Fruit fly (Drosophila melanogaster): ENCODE results near the gene Icmt.

- no peak for TF ChIP-seq Mnt (GFP tag; optimal IDR thresholded peaks at IDR 0.05)
- TF ChIP-seq kay (GFP tag; ENCODE audit: borderline replicate concordance): no peak
- no peak for TF ChIP-seq CG7101 (tag; optimal IDR thresholded peaks at IDR 0.05)
- no peak for TF ChIP-seq Hr96 (GFP tag; optimal IDR thresholded peaks at IDR 0.05)
- no peak for TF ChIP-seq tj (GFP tag; optimal IDR thresholded peaks at IDR 0.05)
- no peak for TF ChIP-seq CG12768 (GFP tag; optimal IDR thresholded peaks at IDR 0.05)
- no peak for TF ChIP-seq CG14711 (tag; optimal IDR thresholded peaks at IDR 0.05)
- TF ChIP-seq CG1620 (GFP tag; optimal IDR thresholded peaks at IDR 0.05): no peak
- TF ChIP-seq CG5204 (GFP tag; optimal IDR thresholded peaks at IDR 0.05): no peak
- TF ChIP-seq cic (GFP tag; optimal IDR thresholded peaks at IDR 0.05): no peak
- TF ChIP-seq bab1 (GFP tag; optimal IDR thresholded peaks at IDR 0.05): no peak
Observed at dm6 chr3L:12972259-12972658, 45.8 kb upstream of the Icmt start, which contains the start of the genes CG10748 and CG10749.

Data from whole organism, adult.